Worm (Caenorhabditis elegans) whole organism, L3 larva: ENCODE data around the gene C34D10.1.

Experiments used
- ama-1 ChIP-seq: fragments of 150-350 bp; optimal IDR thresholded peaks from 2 replicates; lab custom pipeline; 2018
- lin-39 ChIP-seq: fragments of 150-350 bp; optimal IDR thresholded peaks from 2 replicates; lab custom pipeline; 2018; ENCODE audit warnings: missing biosample characterization, missing genetic modification reagents, missing genetic modification characterization
- nhr-11 ChIP-seq: fragments of 150-350 bp; optimal IDR thresholded peaks from 2 replicates; lab custom pipeline; 2014; ENCODE audit warnings: missing biosample characterization, missing genetic modification characterization
- pha-4 ChIP-seq: fragments of 150-350 bp; optimal IDR thresholded peaks from 2 replicates; lab custom pipeline; 2014; ENCODE audit warnings: missing biosample characterization, missing genetic modification reagents, missing genetic modification characterization
- ztf-4 ChIP-seq: fragments of 150-350 bp; optimal IDR thresholded peaks from 2 replicates; lab custom pipeline; 2014; ENCODE audit warnings: missing biosample characterization, missing genetic modification characterization

DNA sequence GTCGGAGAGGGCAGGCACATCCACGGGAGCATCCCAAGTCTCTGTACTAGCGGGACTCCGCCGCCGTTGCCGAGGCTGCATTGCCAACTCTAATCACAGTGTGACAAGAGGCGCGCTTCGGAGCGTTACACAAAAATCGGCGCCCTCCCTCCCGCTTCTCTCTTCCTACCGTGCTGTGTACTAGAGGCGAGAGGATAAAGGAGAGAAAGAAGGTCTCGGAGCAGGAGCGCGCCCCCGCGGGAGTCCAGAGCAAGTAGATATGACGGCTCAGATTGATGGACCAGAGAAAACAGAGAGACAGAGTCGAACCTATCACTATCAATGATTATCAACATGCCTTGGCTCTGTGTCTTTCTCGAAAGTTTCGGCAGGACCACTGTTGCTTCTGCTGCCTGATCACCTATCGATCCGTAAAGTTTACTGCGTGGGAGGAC, 23.7 kb downstream of the C34D10.1 start:
- TF ChIP-seq ama-1 (lab: Kevin White, UChicago) (no peak), ztf-4 (tag; lab: Kevin White, UChicago) (no peak), pha-4 (tag; lab: Kevin White, UChicago) (no peak), lin-39 (tag; lab: Kevin White, UChicago) (no peak), nhr-11 (tag; lab: Kevin White, UChicago) (no peak)
